Fruit fly (Drosophila melanogaster) whole organism, adult: ENCODE measurements around the gene CG13484.
A peak's percentile ranks its signal among the peaks of the same experiment; 100 is the strongest.

Source experiments
- CG11617 ChIP-seq: fragments of 200-800 bp; sonication (Bioruptor generic); optimal IDR thresholded peaks from 2 replicates; lab custom pipeline; 2017; ENCODE audit warnings: mild to moderate bottlenecking, missing biosample characterization, missing genetic modification reagents, missing genetic modification characterization
- CG12768 ChIP-seq: fragments of 200-800 bp; sonication (Bioruptor generic); optimal IDR thresholded peaks from 2 replicates; lab custom pipeline; 2017; ENCODE audit warnings: missing biosample characterization, missing genetic modification characterization, mild to moderate bottlenecking, moderate library complexity, missing genetic modification reagents
- CG14711 ChIP-seq: fragments of 200-800 bp; sonication (Bioruptor generic); optimal IDR thresholded peaks from 2 replicates; lab custom pipeline; 2018; ENCODE audit warnings: missing biosample characterization, mild to moderate bottlenecking, missing genetic modification characterization, moderate library complexity
- CG1620 ChIP-seq: fragments of 200-800 bp; sonication (Bioruptor generic); optimal IDR thresholded peaks from 2 replicates; lab custom pipeline; 2016; ENCODE audit warnings: missing biosample characterization, missing genetic modification characterization
- CG33017 ChIP-seq: fragments of 200-800 bp; sonication (Bioruptor generic); optimal IDR thresholded peaks from 2 replicates; lab custom pipeline; 2018; ENCODE audit warnings: missing biosample characterization, mild to moderate bottlenecking, missing genetic modification characterization, moderate library complexity
- CG5204 ChIP-seq: fragments of 200-800 bp; sonication (Bioruptor generic); optimal IDR thresholded peaks from 2 replicates; lab custom pipeline; 2016; ENCODE audit warnings: missing biosample characterization, missing genetic modification characterization
- CG7045 ChIP-seq: fragments of 200-800 bp; sonication (Bioruptor generic); optimal IDR thresholded peaks from 2 replicates; lab custom pipeline; 2017; ENCODE audit warnings: missing biosample characterization, mild to moderate bottlenecking, missing genetic modification characterization
- CG7101 ChIP-seq: fragments of 200-800 bp; sonication (Bioruptor generic); optimal IDR thresholded peaks from 2 replicates; lab custom pipeline; 2018; ENCODE audit warnings: missing biosample characterization, mild to moderate bottlenecking, missing genetic modification characterization, moderate library complexity
- Clk ChIP-seq: fragments of 200-800 bp; sonication (Bioruptor generic); optimal IDR thresholded peaks from 2 replicates; lab custom pipeline; 2017; ENCODE audit warnings: missing biosample characterization, missing genetic modification characterization
- Crg-1 ChIP-seq: fragments of 200-800 bp; sonication (Bioruptor generic); optimal IDR thresholded peaks from 2 replicates; lab custom pipeline; 2016; ENCODE audit warnings: missing biosample characterization, missing genetic modification characterization
- Hr96 ChIP-seq: fragments of 200-800 bp; sonication (Bioruptor generic); optimal IDR thresholded peaks from 2 replicates; lab custom pipeline; 2016; ENCODE audit warnings: missing biosample characterization, missing genetic modification characterization
- Mnt ChIP-seq: fragments of 200-800 bp; sonication (Bioruptor generic); optimal IDR thresholded peaks from 2 replicates; lab custom pipeline; 2016; ENCODE audit warnings: missing biosample characterization, mild to moderate bottlenecking, missing genetic modification characterization
- bab1 ChIP-seq: fragments of 200-800 bp; sonication (Bioruptor generic); optimal IDR thresholded peaks from 3 replicates; lab custom pipeline; 2019; ENCODE audit warnings: missing biosample characterization, mild to moderate bottlenecking, missing genetic modification characterization, moderate library complexity
- cic ChIP-seq: fragments of 200-800 bp; sonication (Bioruptor generic); optimal IDR thresholded peaks from 2 replicates; lab custom pipeline; 2017; ENCODE audit warnings: missing biosample characterization, mild to moderate bottlenecking, missing genetic modification characterization, moderate library complexity
- cnc ChIP-seq, 2 experiments: fragments of >200 bp; optimal IDR thresholded peaks; 2 replicates each; lab custom pipeline; 2017
- kay ChIP-seq: fragments of 200-800 bp; sonication (Bioruptor generic); peaks from one replicate; lab custom pipeline; 2016; ENCODE audit warnings: missing biosample characterization, missing genetic modification characterization, borderline replicate concordance
- ovo ChIP-seq: fragments of 200-800 bp; sonication (Bioruptor generic); optimal IDR thresholded peaks from 2 replicates; lab custom pipeline; 2016; ENCODE audit warnings: missing biosample characterization, missing genetic modification characterization
- pad ChIP-seq: fragments of 200-800 bp; sonication (Bioruptor generic); optimal IDR thresholded peaks from 3 replicates; lab custom pipeline; 2017; ENCODE audit warnings: missing biosample characterization, missing genetic modification characterization, mild to moderate bottlenecking, moderate library complexity, missing genetic modification reagents
- tj ChIP-seq: fragments of 200-800 bp; sonication (Bioruptor generic); optimal IDR thresholded peaks from 3 replicates; lab custom pipeline; 2017; ENCODE audit warnings: missing biosample characterization, mild to moderate bottlenecking, missing genetic modification characterization, moderate library complexity
- toe ChIP-seq: fragments of 200-800 bp; sonication (Bioruptor generic); optimal IDR thresholded peaks from 2 replicates; lab custom pipeline; 2016; ENCODE audit warnings: missing biosample characterization, missing genetic modification characterization

The CG13484 gene

DNA sequence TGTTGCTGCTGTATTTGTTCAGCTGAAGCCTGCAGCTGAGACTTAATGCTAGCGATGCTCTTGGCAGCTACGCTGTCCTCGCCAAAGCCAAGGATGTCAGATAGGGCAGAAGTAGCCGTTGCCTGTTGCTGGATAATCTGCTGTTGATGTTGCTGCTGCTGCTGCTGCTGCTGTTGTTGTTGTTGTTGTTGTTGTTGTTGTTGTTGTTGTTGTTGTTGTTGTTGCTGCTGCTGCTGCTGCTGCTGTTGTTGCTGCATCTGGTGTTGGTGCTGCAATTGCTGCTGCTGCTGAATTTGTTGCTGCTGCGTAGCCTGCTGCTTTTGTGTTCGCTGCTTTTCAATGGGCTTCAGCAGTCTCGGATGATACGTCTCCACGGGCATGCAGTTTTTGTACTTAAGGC lies 25.3 kb downstream of the CG13484 start:
- TF ChIP-seq Hr96 = no peak
- TF ChIP-seq cic (GFP tag; lab: Kevin White, UChicago) = no peak
- TF ChIP-seq Crg-1 = no peak
- TF ChIP-seq CG7101 (tag; lab: Kevin White, UChicago) = no peak
- TF ChIP-seq kay = no peak
- TF ChIP-seq CG14711 (tag; lab: Kevin White, UChicago) = no peak
- TF ChIP-seq CG11617 = no peak

DNA sequence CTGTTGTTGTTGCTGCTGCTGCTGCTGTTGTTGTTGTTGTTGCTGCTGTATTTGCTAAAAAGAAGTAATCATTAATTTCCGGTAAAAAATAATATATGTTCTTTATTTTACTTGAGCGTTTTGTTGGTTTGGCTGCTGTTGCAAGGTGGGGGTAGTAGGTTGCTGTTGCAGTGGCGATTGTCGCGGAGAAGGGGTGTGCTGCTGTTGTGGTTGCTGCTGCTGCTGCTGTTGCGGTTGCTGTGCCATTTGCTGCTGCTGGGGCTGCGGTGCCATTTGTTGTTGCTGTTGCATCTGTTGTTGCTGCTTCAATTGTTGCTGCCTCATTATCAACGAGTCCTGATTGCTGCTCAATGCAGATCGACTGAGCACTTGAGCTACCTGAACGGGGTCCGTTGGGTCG lies 27.1 kb downstream of the CG13484 start:
- TF ChIP-seq CG14711 (tag; lab: Kevin White, UChicago) (no peak), CG1620 (GFP tag; lab: Kevin White, UChicago) (no peak), Mnt (GFP tag; lab: Kevin White, UChicago) (no peak), cnc (optimal IDR thresholded peaks at IDR 0.05; lab: Kevin White, UChicago) (no peak), Clk (GFP tag; lab: Kevin White, UChicago) (no peak), CG7045 (GFP tag; lab: Kevin White, UChicago) (no peak), CG11617 (no peak), Crg-1 (no peak), ovo (GFP tag; lab: Kevin White, UChicago) (no peak), bab1 (GFP tag; lab: Kevin White, UChicago) (no peak), CG12768 (GFP tag; lab: Kevin White, UChicago) (no peak), CG5204 (no peak), tj (GFP tag; lab: Kevin White, UChicago) (no peak), toe (GFP tag; lab: Kevin White, UChicago) (no peak), CG33017 (tag; lab: Kevin White, UChicago) (no peak), kay (no peak), CG7101 (tag; lab: Kevin White, UChicago) (no peak), Hr96 (no peak), pad (GFP tag; lab: Kevin White, UChicago) (no peak)

DNA sequence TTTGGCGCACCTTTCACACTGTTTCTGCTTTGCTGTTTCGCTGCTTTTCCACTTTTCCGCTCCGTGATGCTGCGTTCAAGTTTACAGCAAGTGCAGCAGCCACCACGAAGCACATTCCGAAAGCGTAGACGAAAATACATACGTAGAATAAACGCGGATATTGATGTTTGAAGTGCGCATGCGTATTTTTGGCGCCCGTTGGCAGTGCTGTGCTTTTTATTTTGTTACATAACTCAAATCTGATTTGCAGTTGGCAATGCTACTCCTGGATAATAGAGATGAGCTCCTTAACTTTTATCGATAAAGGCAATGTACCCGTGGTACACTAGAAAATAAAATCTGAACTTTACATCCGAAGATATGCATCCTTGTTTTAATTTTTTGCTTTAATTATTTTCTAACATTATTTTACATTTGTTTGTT lies 46.2 kb downstream of the CG13484 start:
- peak; percentile 23 for TF ChIP-seq CG7101 (tag; lab: Kevin White, UChicago)
- TF ChIP-seq CG1620 (GFP tag; lab: Kevin White, UChicago) = no peak
- peak; percentile 22 for TF ChIP-seq bab1 (GFP tag; lab: Kevin White, UChicago)
- TF ChIP-seq pad (GFP tag; lab: Kevin White, UChicago) = peak; percentile 4
- TF ChIP-seq CG33017 (tag; lab: Kevin White, UChicago) = no peak
- TF ChIP-seq Clk (GFP tag; lab: Kevin White, UChicago) = peak; percentile 16
- TF ChIP-seq CG11617 = peak; percentile 14
- TF ChIP-seq ovo (GFP tag; lab: Kevin White, UChicago) = peak; percentile 21
- TF ChIP-seq Mnt (GFP tag; lab: Kevin White, UChicago) = peak; percentile 47
- TF ChIP-seq CG12768 (GFP tag; lab: Kevin White, UChicago) = peak; percentile 66
- no peak for TF ChIP-seq tj (GFP tag; lab: Kevin White, UChicago)
- no peak for TF ChIP-seq kay
- peak; percentile 88 for TF ChIP-seq cic (GFP tag; lab: Kevin White, UChicago)
- TF ChIP-seq cnc (optimal IDR thresholded peaks at IDR 0.05; lab: Kevin White, UChicago) = no peak
- TF ChIP-seq toe (GFP tag; lab: Kevin White, UChicago) = no peak
- peak; percentile 21 for TF ChIP-seq CG14711 (tag; lab: Kevin White, UChicago)
- TF ChIP-seq Hr96 = no peak
- TF ChIP-seq CG5204 = no peak
- peak; percentile 17 for TF ChIP-seq CG7045 (GFP tag; lab: Kevin White, UChicago)
- no peak for TF ChIP-seq Crg-1

DNA sequence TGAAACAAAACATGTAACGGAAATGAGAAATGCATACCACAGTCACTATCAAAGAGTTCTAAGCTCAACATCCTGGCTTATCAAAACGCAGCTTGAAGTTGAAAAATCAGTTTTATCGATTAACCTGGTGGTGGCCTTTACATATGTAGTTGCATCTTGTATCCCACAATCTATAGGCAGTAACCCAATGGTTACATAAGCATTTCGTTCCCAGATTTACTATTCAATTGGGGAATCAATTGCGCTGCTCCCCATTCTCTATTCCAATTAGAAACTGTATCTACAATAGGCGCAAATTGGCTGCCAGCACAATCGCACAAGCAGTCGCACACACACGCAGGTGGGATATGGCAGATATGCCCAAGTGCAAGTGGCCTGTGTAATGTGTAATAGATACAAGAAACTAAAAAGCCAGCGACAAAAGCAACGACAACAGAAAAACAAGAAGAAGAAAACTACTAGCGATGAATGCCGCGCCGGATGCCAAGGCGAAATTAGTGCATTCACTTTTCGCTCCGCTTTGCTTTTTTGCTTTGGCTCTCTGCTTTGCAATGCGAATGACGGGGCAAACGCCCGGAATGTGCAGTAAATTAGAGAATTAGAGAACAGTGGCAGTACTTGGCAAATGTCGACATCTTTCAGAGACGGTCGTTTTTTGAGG lies 47.1 kb downstream of the CG13484 start:
- TF ChIP-seq CG12768 (GFP tag; lab: Kevin White, UChicago) (peak; percentile 36), CG14711 (tag; lab: Kevin White, UChicago) (no peak), kay (peak; percentile 89), tj (GFP tag; lab: Kevin White, UChicago) (peak; percentile 55), Mnt (GFP tag; lab: Kevin White, UChicago) (peak; percentile 57), Hr96 (no peak), CG7045 (GFP tag; lab: Kevin White, UChicago) (no peak), CG7101 (tag; lab: Kevin White, UChicago) (peak; percentile 32), CG1620 (GFP tag; lab: Kevin White, UChicago) (no peak), CG11617 (no peak), CG33017 (tag; lab: Kevin White, UChicago) (peak; percentile 18), cic (GFP tag; lab: Kevin White, UChicago) (peak; percentile 79)

DNA sequence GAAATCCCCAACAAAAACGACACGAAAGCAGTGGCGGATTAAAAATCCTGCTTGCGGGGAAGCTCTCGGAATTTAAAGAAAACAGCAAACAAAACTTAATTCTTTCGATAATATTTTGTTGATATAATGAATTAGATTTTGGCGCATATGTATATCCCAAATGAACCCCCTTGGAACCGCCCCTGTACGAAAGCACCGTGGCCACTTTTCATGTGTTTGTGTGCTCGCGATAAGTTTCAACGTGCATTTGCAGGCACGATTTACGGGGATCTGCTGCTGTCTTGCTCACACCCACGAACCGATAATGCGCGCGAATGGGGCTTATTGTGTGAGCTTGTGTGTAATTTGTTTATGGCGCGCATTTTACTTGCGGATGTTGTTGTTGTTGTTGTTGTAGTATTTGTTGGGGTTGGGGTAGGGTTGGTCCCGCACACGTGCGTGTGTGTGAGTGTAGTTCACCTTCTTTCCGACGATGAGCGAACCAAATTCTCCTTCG lies 47.9 kb downstream of the CG13484 start:
- TF ChIP-seq Crg-1 (peak; percentile 98), CG7045 (GFP tag; lab: Kevin White, UChicago) (peak; percentile 98), ovo (GFP tag; lab: Kevin White, UChicago) (peak; percentile 79), toe (GFP tag; lab: Kevin White, UChicago) (peak; percentile 96), cic (GFP tag; lab: Kevin White, UChicago) (peak; percentile 99), kay (peak; percentile 96), CG7101 (tag; lab: Kevin White, UChicago) (peak; percentile 99), Clk (GFP tag; lab: Kevin White, UChicago) (peak; percentile 96), CG14711 (tag; lab: Kevin White, UChicago) (peak; percentile 97), CG5204 (peak; percentile 98), CG33017 (tag; lab: Kevin White, UChicago) (peak; percentile 99), Mnt (GFP tag; lab: Kevin White, UChicago) (peak; percentile 99), bab1 (GFP tag; lab: Kevin White, UChicago) (peak; percentile 94), pad (GFP tag; lab: Kevin White, UChicago) (peak; percentile 94), tj (GFP tag; lab: Kevin White, UChicago) (peak; percentile 90), Hr96 (peak; percentile 98), cnc (optimal IDR thresholded peaks at IDR 0.05; lab: Kevin White, UChicago) (no peak), CG11617 (peak; percentile 98), CG1620 (GFP tag; lab: Kevin White, UChicago) (peak; percentile 97), CG12768 (GFP tag; lab: Kevin White, UChicago) (peak; percentile 99)
